Worm (Caenorhabditis elegans): ENCODE measurements around the gene nhr-37.

Gene nhr-37

DNA sequence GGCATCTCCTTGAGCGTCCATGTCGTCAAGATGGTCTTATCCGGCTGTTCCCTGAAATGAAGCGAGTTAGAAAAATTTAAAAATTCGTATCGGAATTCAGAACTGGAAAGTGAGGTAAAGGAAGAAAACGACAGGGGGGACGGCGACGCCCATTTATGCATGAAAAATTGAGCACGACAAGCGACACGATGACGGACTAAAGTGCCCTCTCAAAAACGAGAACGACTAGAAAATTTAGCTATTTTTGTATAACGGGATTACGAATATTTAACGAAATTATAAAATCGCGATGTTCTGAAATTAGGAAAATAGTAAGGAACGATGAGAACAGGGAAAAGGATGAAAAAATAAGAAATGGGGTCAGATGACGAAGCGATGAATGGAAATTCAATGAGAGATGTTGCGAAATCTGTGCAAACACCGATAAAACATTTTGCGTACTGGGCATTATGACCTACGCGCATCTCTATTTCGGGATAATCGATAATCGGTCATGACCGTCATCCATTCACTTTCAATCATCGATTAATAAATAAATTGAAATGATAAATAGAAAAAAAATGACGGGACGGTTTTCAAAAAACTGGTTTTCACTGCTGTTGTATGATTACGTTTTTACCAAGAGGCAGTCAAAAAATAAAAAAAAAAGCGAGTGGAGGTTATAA is 34.6 kb downstream of the nhr-37 start, which contains the start of gene snb-1 (continued):
- no peak for TF ChIP-seq daf-19 (GFP tag; conservative IDR thresholded peaks at IDR 0.05)
- no peak for TF ChIP-seq zfp-2 (tag; optimal IDR thresholded peaks at IDR 0.05)
- peak; percentile 38 for TF ChIP-seq nhr-48 (tag; optimal IDR thresholded peaks at IDR 0.05)
- TF ChIP-seq ztf-7 (tag; optimal IDR thresholded peaks at IDR 0.05), result no peak
- no peak for TF ChIP-seq lin-29 (GFP tag; IDR thresholded peaks at IDR 0.05)
- no peak for TF ChIP-seq zip-11 (GFP tag; IDR thresholded peaks at IDR 0.05)
- TF ChIP-seq fkh-10 (GFP tag; optimal IDR thresholded peaks at IDR 0.05), result no peak
- TF ChIP-seq Y5F2A.4 (GFP tag; optimal IDR thresholded peaks at IDR 0.05), result no peak
- TF ChIP-seq nhr-28 (tag; optimal IDR thresholded peaks at IDR 0.05), result peak; percentile 70
- TF ChIP-seq ceh-82 (tag; optimal IDR thresholded peaks at IDR 0.05), result no peak
- no peak for TF ChIP-seq T26A8.4 (GFP tag; IDR thresholded peaks at IDR 0.05)
- peak in 1 of 2 experiments; percentile 34 for TF ChIP-seq mdl-1 (tag; optimal IDR thresholded peaks at IDR 0.05)
- no peak for TF ChIP-seq ZK546.5 (tag; optimal IDR thresholded peaks at IDR 0.05)
- TF ChIP-seq snpc-1.2 (GFP tag; IDR thresholded peaks at IDR 0.05), result no peak
- no peak for TF ChIP-seq ceh-44 (GFP tag; IDR thresholded peaks at IDR 0.05)
- TF ChIP-seq rbr-2 (tag; optimal IDR thresholded peaks at IDR 0.05), result peak; percentile 26
- TF ChIP-seq hmg-1.1 (GFP tag; IDR thresholded peaks at IDR 0.05), result peak; percentile 39
- TF ChIP-seq lin-13 (GFP tag; optimal IDR thresholded peaks at IDR 0.05), result peak; percentile 69
- TF ChIP-seq ceh-28 (tag; optimal IDR thresholded peaks at IDR 0.05), result peak; percentile 79
- no peak for TF ChIP-seq mdt-29 (GFP tag; IDR thresholded peaks at IDR 0.05)
- peak; percentile 34 for TF ChIP-seq nhr-6 (tag; optimal IDR thresholded peaks at IDR 0.05)
- TF ChIP-seq set-16 (GFP tag; IDR thresholded peaks at IDR 0.05), result no peak
- no peak for TF ChIP-seq ceh-62 (tag; optimal IDR thresholded peaks at IDR 0.05)
- TF ChIP-seq jun-1 (tag; optimal IDR thresholded peaks at IDR 0.05), result no peak
- peak; percentile 11 for TF ChIP-seq F37D6.2 (tag; optimal IDR thresholded peaks at IDR 0.05)
- TF ChIP-seq nhr-25 (tag; optimal IDR thresholded peaks at IDR 0.05; ENCODE audit: borderline replicate concordance, insufficient read depth), result peak; percentile 74
- no peak for TF ChIP-seq dmd-8 (GFP tag; IDR thresholded peaks at IDR 0.05)
- TF ChIP-seq lsy-2 (tag; optimal IDR thresholded peaks at IDR 0.05), result peak in 1 of 2 experiments; percentile 80
- TF ChIP-seq dmd-6 (GFP tag; IDR thresholded peaks at IDR 0.05), result peak; percentile 23; the same call in 1 of the 2 replicates
- TF ChIP-seq nhr-41 (GFP tag; IDR thresholded peaks at IDR 0.05), result no peak
- peak; percentile 69 for TF ChIP-seq mep-1 (tag; optimal IDR thresholded peaks at IDR 0.05)
- no peak for TF ChIP-seq dmd-9 (GFP tag; IDR thresholded peaks at IDR 0.05)
- TF ChIP-seq aha-1 (tag), result no peak
- no peak for TF ChIP-seq F26F4.8 (GFP tag; conservative IDR thresholded peaks at IDR 0.05)
- TF ChIP-seq R02D3.7 (tag; optimal IDR thresholded peaks at IDR 0.05), result no peak
- TF ChIP-seq snpc-4 (tag; optimal IDR thresholded peaks at IDR 0.05), result no peak
- no peak for TF ChIP-seq F49E8.2 (tag; optimal IDR thresholded peaks at IDR 0.05; ENCODE audit: borderline replicate concordance)
- TF ChIP-seq mxl-2 (GFP tag; conservative IDR thresholded peaks at IDR 0.05), result no peak
- TF ChIP-seq daf-16 (GFP tag; optimal IDR thresholded peaks at IDR 0.05), result no peak
- peak; percentile 44 for TF ChIP-seq daf-16 (tag; optimal IDR thresholded peaks at IDR 0.05)
- no peak for TF ChIP-seq D1046.2 (GFP tag; IDR thresholded peaks at IDR 0.05)
- TF ChIP-seq tag-97 (GFP tag; IDR thresholded peaks at IDR 0.05), result no peak
- TF ChIP-seq fos-1 (tag; optimal IDR thresholded peaks at IDR 0.05), result no peak
- TF ChIP-seq T20F7.1 (GFP tag; optimal IDR thresholded peaks at IDR 0.05), result peak; percentile 61
- TF ChIP-seq unc-62 (GFP tag; optimal IDR thresholded peaks at IDR 0.05 in 1 of 2), result peak in 1 of 2 experiments; percentile 95
- no peak for TF ChIP-seq unc-62 (tag; optimal IDR thresholded peaks at IDR 0.05)
- no peak for TF ChIP-seq nhr-111 (GFP tag; optimal IDR thresholded peaks at IDR 0.05)
- TF ChIP-seq F10B5.3 (tag; optimal IDR thresholded peaks at IDR 0.05), result no peak
- TF ChIP-seq egl-43 (GFP tag; IDR thresholded peaks at IDR 0.05), result no peak
- no peak for TF ChIP-seq ceh-32 (tag; optimal IDR thresholded peaks at IDR 0.05; ENCODE audit: poor library complexity)
- no peak for TF ChIP-seq sdz-12 (GFP tag; optimal IDR thresholded peaks at IDR 0.05)
- no peak for TF ChIP-seq Y105C5A.15 (GFP tag; IDR thresholded peaks at IDR 0.05)

Data from whole organism, L4 larva.